Fruit fly (Drosophila melanogaster): ENCODE measurements around the gene Ndf.

Ndf gene

dm6 chr2L:10003593-10003992 is at the start of gene Ndf (continued):
- TF ChIP-seq CG17186 (GFP tag; optimal IDR thresholded peaks at IDR 0.05) (peak; percentile 76), CG10565 (GFP tag; optimal IDR thresholded peaks at IDR 0.05) (no peak), z (GFP tag; IDR thresholded peaks at IDR 0.05) (no peak), vfl (GFP tag; optimal IDR thresholded peaks at IDR 0.05) (peak; percentile 70), Ssrp (tag; optimal IDR thresholded peaks at IDR 0.05) (peak; percentile 26), CG12071 (GFP tag; optimal IDR thresholded peaks at IDR 0.05) (no peak), Atf6 (GFP tag; IDR thresholded peaks at IDR 0.05) (peak; percentile 66), hth (optimal IDR thresholded peaks at IDR 0.05) (no peak), ken (GFP tag; IDR thresholded peaks at IDR 0.05) (peak; percentile 83), scrt (GFP tag; optimal IDR thresholded peaks at IDR 0.05) (peak; percentile 26), dmrt99B (tag; optimal IDR thresholded peaks at IDR 0.05) (peak; percentile 43), tna (GFP tag; IDR thresholded peaks at IDR 0.05; ENCODE audit: partially characterized antibody) (peak; percentile 59), CG6854 (GFP tag; optimal IDR thresholded peaks at IDR 0.05) (no peak), gce (GFP tag; IDR thresholded peaks at IDR 0.05) (no peak), MBD-R2 (GFP tag; IDR thresholded peaks at IDR 0.05) (peak; percentile 71), PHDP (tag; optimal IDR thresholded peaks at IDR 0.05) (peak; percentile 59), nom (GFP tag; optimal IDR thresholded peaks at IDR 0.05) (peak; percentile 34), inv (GFP tag; IDR thresholded peaks at IDR 0.05; ENCODE audit: partially characterized antibody) (peak; percentile 73), CG6813 (GFP tag; optimal IDR thresholded peaks at IDR 0.05) (peak; percentile 24), zen2 (GFP tag; IDR thresholded peaks at IDR 0.05; ENCODE audit: partially characterized antibody) (peak; percentile 31; the same call in 1 of the 3 replicates), NC2α (GFP tag; optimal IDR thresholded peaks at IDR 0.05) (peak; percentile 18), kah (GFP tag; optimal IDR thresholded peaks at IDR 0.05) (no peak), CG43689 (GFP tag; IDR thresholded peaks at IDR 0.05) (no peak), Tbp (GFP tag; optimal IDR thresholded peaks at IDR 0.05) (no peak), Nf-YB (GFP tag; optimal IDR thresholded peaks at IDR 0.05) (peak; percentile 13), CG6272 (GFP tag; IDR thresholded peaks at IDR 0.05) (peak; percentile 59), CG10654 (GFP tag; optimal IDR thresholded peaks at IDR 0.05) (peak; percentile 30), Vsx1 (GFP tag; optimal IDR thresholded peaks at IDR 0.05) (no peak), chinmo (GFP tag; IDR thresholded peaks at IDR 0.05; ENCODE audit: partially characterized antibody) (peak; percentile 51; the same call in 1 of the 4 replicates), ems (GFP tag; optimal IDR thresholded peaks at IDR 0.05) (peak; percentile 31), run (tag; optimal IDR thresholded peaks at IDR 0.05) (no peak), maf-S (GFP tag; optimal IDR thresholded peaks at IDR 0.05) (peak; percentile 34), sug (tag; optimal IDR thresholded peaks at IDR 0.05) (peak; percentile 59), Mes4 (GFP tag; optimal IDR thresholded peaks at IDR 0.05) (peak; percentile 24), ci (GFP tag; IDR thresholded peaks at IDR 0.05) (peak; percentile 88), CG4424 (GFP tag; optimal IDR thresholded peaks at IDR 0.05) (peak; percentile 76), croc (GFP tag; conservative IDR thresholded peaks at IDR 0.05) (no peak), CG17361 (GFP tag; IDR thresholded peaks at IDR 0.05) (peak; percentile 67), grn (GFP tag; optimal IDR thresholded peaks at IDR 0.05) (no peak), salm (tag; optimal IDR thresholded peaks at IDR 0.05) (no peak), CG9817 (tag; optimal IDR thresholded peaks at IDR 0.05) (peak; percentile 70), CG12391 (tag; optimal IDR thresholded peaks at IDR 0.05) (peak; percentile 80), CG13123 (GFP tag; optimal IDR thresholded peaks at IDR 0.05) (peak; percentile 3), Hr51 (GFP tag; optimal IDR thresholded peaks at IDR 0.05) (peak; percentile 43 to 62), Sox100B (GFP tag; optimal IDR thresholded peaks at IDR 0.05) (peak; percentile 46), NFAT (GFP tag; IDR thresholded peaks at IDR 0.05) (peak; percentile 79; the same call in 1 of the 2 replicates), NK7.1 (GFP tag; optimal IDR thresholded peaks at IDR 0.05) (no peak), Max (GFP tag; optimal IDR thresholded peaks at IDR 0.05) (peak; percentile 69), CG11696 (GFP tag; IDR thresholded peaks at IDR 0.05) (0 out of 2 replicates have a peak, but pooled peaks have one; percentile 30), CG17829 (tag; optimal IDR thresholded peaks at IDR 0.05) (peak; percentile 61), Asciz (GFP tag; optimal IDR thresholded peaks at IDR 0.05) (no peak)
